Worm (Caenorhabditis elegans): ENCODE results near the gene F48E8.4.

Gene F48E8.4

ce11 chrIII:5502915-5503575 is 49.7 kb downstream of the F48E8.4 start:
- no peak for TF ChIP-seq lin-13 (tag; optimal IDR thresholded peaks at IDR 0.05)
- TF ChIP-seq ces-1 (GFP tag; optimal IDR thresholded peaks at IDR 0.05) = peak; percentile 74
- TF ChIP-seq elt-1 (tag; optimal IDR thresholded peaks at IDR 0.05; ENCODE audit: borderline replicate concordance, insufficient read depth) = peak; percentile 86
- peak; percentile 22 for TF ChIP-seq ham-2 (GFP tag; optimal IDR thresholded peaks at IDR 0.05)
- TF ChIP-seq nhr-237 (tag; optimal IDR thresholded peaks at IDR 0.05) = peak; percentile 5
- peak; percentile 62 for TF ChIP-seq mep-1 (tag; optimal IDR thresholded peaks at IDR 0.05)
- peak; percentile 64 for TF ChIP-seq unc-120 (tag; optimal IDR thresholded peaks at IDR 0.05; ENCODE audit: poor library complexity, severe bottlenecking)
- TF ChIP-seq hlh-1 (tag; optimal IDR thresholded peaks at IDR 0.05) = peak; percentile 53
- peak; percentile 70 for TF ChIP-seq unc-62 (GFP tag; optimal IDR thresholded peaks at IDR 0.05)
- no peak for TF ChIP-seq mls-2 (tag; optimal IDR thresholded peaks at IDR 0.05)

ce11 chrIII:5503669-5504068 is 50.3 kb downstream of the F48E8.4 start:
- TF ChIP-seq nhr-76 (tag; optimal IDR thresholded peaks at IDR 0.05) (no peak), elt-3 (tag; optimal IDR thresholded peaks at IDR 0.05) (no peak), unc-120 (tag; optimal IDR thresholded peaks at IDR 0.05; ENCODE audit: poor library complexity, severe bottlenecking) (no peak), ztf-11 (tag; optimal IDR thresholded peaks at IDR 0.05) (no peak), zip-8 (tag; optimal IDR thresholded peaks at IDR 0.05) (no peak), ces-1 (GFP tag; optimal IDR thresholded peaks at IDR 0.05) (no peak), mep-1 (tag; optimal IDR thresholded peaks at IDR 0.05) (no peak), mab-5 (tag; optimal IDR thresholded peaks at IDR 0.05) (no peak), pha-4 (tag; optimal IDR thresholded peaks at IDR 0.05) (no peak)

ce11 chrIII:5504164-5504563 is 50.8 kb downstream of the F48E8.4 start:
- TF ChIP-seq unc-62 (GFP tag; optimal IDR thresholded peaks at IDR 0.05) = peak; percentile 2
- TF ChIP-seq unc-120 (tag; optimal IDR thresholded peaks at IDR 0.05; ENCODE audit: poor library complexity, severe bottlenecking) = peak; percentile 23
- TF ChIP-seq ces-1 (GFP tag; optimal IDR thresholded peaks at IDR 0.05) = peak; percentile 86
- no peak for TF ChIP-seq mab-5 (tag; optimal IDR thresholded peaks at IDR 0.05)
- TF ChIP-seq lsy-2 (tag; optimal IDR thresholded peaks at IDR 0.05) = no peak
- TF ChIP-seq blmp-1 (tag; optimal IDR thresholded peaks at IDR 0.05) = no peak
- no peak for TF ChIP-seq zip-8 (tag; optimal IDR thresholded peaks at IDR 0.05)
- TF ChIP-seq lin-32 (GFP tag; optimal IDR thresholded peaks at IDR 0.05) = no peak
- TF ChIP-seq elt-3 (tag; optimal IDR thresholded peaks at IDR 0.05) = peak; percentile 26

ce11 chrIII:5504725-5505473 is 51.5 kb downstream of the F48E8.4 start:
- TF ChIP-seq elt-1 (tag; optimal IDR thresholded peaks at IDR 0.05; ENCODE audit: borderline replicate concordance, insufficient read depth) (no peak), unc-120 (tag; optimal IDR thresholded peaks at IDR 0.05; ENCODE audit: poor library complexity, severe bottlenecking) (no peak), blmp-1 (tag; optimal IDR thresholded peaks at IDR 0.05) (no peak), sptf-1 (tag; optimal IDR thresholded peaks at IDR 0.05) (no peak), mab-5 (tag; optimal IDR thresholded peaks at IDR 0.05) (no peak), flh-1 (GFP tag; optimal IDR thresholded peaks at IDR 0.05) (no peak), drap-1 (GFP tag; optimal IDR thresholded peaks at IDR 0.05) (no peak), bed-3 (GFP tag; optimal IDR thresholded peaks at IDR 0.05) (no peak), ceh-43 (GFP tag; optimal IDR thresholded peaks at IDR 0.05) (no peak), unc-62 (GFP tag; optimal IDR thresholded peaks at IDR 0.05) (no peak), mls-2 (tag; optimal IDR thresholded peaks at IDR 0.05) (no peak), cnd-1 (tag; optimal IDR thresholded peaks at IDR 0.05) (no peak), elt-3 (tag; optimal IDR thresholded peaks at IDR 0.05) (no peak), nhr-28 (tag; optimal IDR thresholded peaks at IDR 0.05) (no peak), snpc-4 (tag; optimal IDR thresholded peaks at IDR 0.05) (no peak), nhr-237 (tag; optimal IDR thresholded peaks at IDR 0.05) (no peak), sem-2 (GFP tag; optimal IDR thresholded peaks at IDR 0.05) (no peak)

- no peak for TF ChIP-seq mab-5 (tag; optimal IDR thresholded peaks at IDR 0.05)
- no peak for TF ChIP-seq nhr-28 (tag; optimal IDR thresholded peaks at IDR 0.05)
- no peak for TF ChIP-seq ztf-11 (tag; optimal IDR thresholded peaks at IDR 0.05)
- no peak for TF ChIP-seq flh-1 (GFP tag; optimal IDR thresholded peaks at IDR 0.05)
- TF ChIP-seq pha-4 (tag; optimal IDR thresholded peaks at IDR 0.05) = no peak
- no peak for TF ChIP-seq snpc-4 (tag; optimal IDR thresholded peaks at IDR 0.05)
- TF ChIP-seq nhr-12 (tag; optimal IDR thresholded peaks at IDR 0.05) = no peak
- TF ChIP-seq unc-62 (GFP tag; optimal IDR thresholded peaks at IDR 0.05) = no peak
- no peak for TF ChIP-seq lsy-2 (tag; optimal IDR thresholded peaks at IDR 0.05)
- no peak for TF ChIP-seq nhr-237 (tag; optimal IDR thresholded peaks at IDR 0.05)
- no peak for TF ChIP-seq hlh-1 (tag; optimal IDR thresholded peaks at IDR 0.05)
These were observed 52.2 kb downstream of the F48E8.4 start for ce11 chrIII:5505474-5506022.
